Fruit fly (Drosophila melanogaster) whole organism: ENCODE data around the gene CG1143.

Experiments used
- EcR ChIP-seq, 2 experiments: fragments of >200 bp; optimal IDR thresholded peaks; 2 replicates each; lab custom pipeline; 2017; ENCODE audit warnings: missing biosample characterization in 2 of 2, missing genetic modification characterization in 2 of 2, missing genetic modification reagents in 2 of 2
- pan ChIP-seq: fragments of >200 bp; optimal IDR thresholded peaks from 2 replicates; lab custom pipeline; 2017
- psq ChIP-seq: fragments of >200 bp; optimal IDR thresholded peaks from 2 replicates; lab custom pipeline; 2017

- no peak for TF ChIP-seq psq
- no peak for TF ChIP-seq pan (lab: Kevin White, UChicago)
- no peak for TF ChIP-seq EcR (GFP tag; optimal IDR thresholded peaks at IDR 0.05; lab: Kevin White, UChicago)
Measured at dm6 chr3L:2608825-2609224, 36.3 kb upstream of the CG1143 start.
